Fruit fly (Drosophila melanogaster): ENCODE data around the gene CG34012.
A peak's percentile ranks its signal among the peaks of the same experiment; 100 is the strongest.

CG34012 gene

DNA sequence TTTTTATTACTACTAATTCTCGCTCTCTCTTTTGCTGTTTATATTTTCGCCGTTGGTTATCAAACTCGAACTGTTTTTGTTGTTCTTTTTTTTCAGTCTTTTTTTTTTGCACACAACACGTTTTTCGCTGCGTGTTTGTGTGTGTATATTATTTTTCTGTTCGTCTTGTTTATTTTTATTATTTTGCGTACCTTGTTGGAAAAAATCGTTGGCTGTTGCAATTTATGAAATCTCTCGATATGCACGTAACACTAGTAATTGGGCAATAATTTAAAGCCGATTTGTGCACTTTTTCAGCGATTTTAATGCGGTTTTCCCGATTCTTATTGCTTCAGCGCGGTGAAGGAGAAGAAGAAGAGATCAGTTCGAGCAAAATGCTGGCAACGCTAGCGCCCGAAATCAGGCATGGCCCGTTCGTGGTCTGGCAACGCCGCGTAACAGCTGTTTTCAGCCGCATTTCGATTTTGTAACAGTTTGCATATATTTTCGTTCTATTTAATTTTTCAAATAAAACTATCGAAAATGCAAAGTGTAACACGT lies 11.2 kb upstream of the CG34012 start, which contains the start of the genes FoxK and mRpL2 (continued):
- TF ChIP-seq HLHmδ (GFP tag; optimal IDR thresholded peaks at IDR 0.05): no peak
- TF ChIP-seq CG13287 (GFP tag; IDR thresholded peaks at IDR 0.05; ENCODE audit: partially characterized antibody): peak; percentile 57; the same call in 1 of the 2 replicates
- TF ChIP-seq Dfd (GFP tag; optimal IDR thresholded peaks at IDR 0.05): no peak
- TF ChIP-seq toy (GFP tag; IDR thresholded peaks at IDR 0.05): no peak
- TF ChIP-seq B-H1 (GFP tag; IDR thresholded peaks at IDR 0.05): no peak
- TF ChIP-seq corto (GFP tag; optimal IDR thresholded peaks at IDR 0.05): no peak
- TF ChIP-seq row (GFP tag; IDR thresholded peaks at IDR 0.05): peak; percentile 20; the same call in 1 of the 3 replicates
- peak; percentile 40 for TF ChIP-seq CG18011 (GFP tag; optimal IDR thresholded peaks at IDR 0.05)
- peak; percentile 54 for TF ChIP-seq CG9797 (GFP tag; optimal IDR thresholded peaks at IDR 0.05)
- no peak for TF ChIP-seq CG10654 (GFP tag; optimal IDR thresholded peaks at IDR 0.05)
- TF ChIP-seq wor (GFP tag; IDR thresholded peaks at IDR 0.05): no peak
- TF ChIP-seq CG3407 (GFP tag; optimal IDR thresholded peaks at IDR 0.05): no peak
- TF ChIP-seq CG6175 (GFP tag; IDR thresholded peaks at IDR 0.05): no peak
- no peak for TF ChIP-seq sens-2 (GFP tag; IDR thresholded peaks at IDR 0.05)
- no peak for TF ChIP-seq CG6272 (GFP tag; IDR thresholded peaks at IDR 0.05)
- no peak for TF ChIP-seq Nf-YA (GFP tag; IDR thresholded peaks at IDR 0.05)
- TF ChIP-seq Fer1 (GFP tag; optimal IDR thresholded peaks at IDR 0.05): no peak
- TF ChIP-seq otp (GFP tag; IDR thresholded peaks at IDR 0.05): no peak
- no peak for TF ChIP-seq CG15696 (tag; optimal IDR thresholded peaks at IDR 0.05)
- no peak for TF ChIP-seq CG14050 (GFP tag; IDR thresholded peaks at IDR 0.05)
- TF ChIP-seq CG12219 (GFP tag; optimal IDR thresholded peaks at IDR 0.05): no peak
- TF ChIP-seq CG8765 (GFP tag; IDR thresholded peaks at IDR 0.05): no peak
- TF ChIP-seq Drgx (GFP tag; IDR thresholded peaks at IDR 0.05): peak; percentile 68
- TF ChIP-seq Poxn (GFP tag; IDR thresholded peaks at IDR 0.05): no peak
- TF ChIP-seq Hr39 (optimal IDR thresholded peaks at IDR 0.05): no peak
- TF ChIP-seq BEAF-32 (GFP tag; optimal IDR thresholded peaks at IDR 0.05): peak; percentile 47
- no peak for TF ChIP-seq CG16813 (GFP tag; IDR thresholded peaks at IDR 0.05; ENCODE audit: partially characterized antibody)
- 0 out of 3 replicates have a peak, but pooled peaks have one; percentile 34 for TF ChIP-seq H15 (GFP tag; IDR thresholded peaks at IDR 0.05)
- no peak for TF ChIP-seq CG4707 (GFP tag; optimal IDR thresholded peaks at IDR 0.05)
- peak; percentile 56; the same call in 1 of the 2 replicates for TF ChIP-seq vvl (GFP tag; IDR thresholded peaks at IDR 0.05)
- no peak for TF ChIP-seq Hand (GFP tag; optimal IDR thresholded peaks at IDR 0.05)
- no peak for TF ChIP-seq Doc3 (GFP tag; IDR thresholded peaks at IDR 0.05; ENCODE audit: partially characterized antibody)
- TF ChIP-seq kah (GFP tag; optimal IDR thresholded peaks at IDR 0.05): no peak
- no peak for TF ChIP-seq Lim3 (GFP tag; IDR thresholded peaks at IDR 0.05)
- peak; percentile 39 for TF ChIP-seq CG4282 (GFP tag; optimal IDR thresholded peaks at IDR 0.05)
- TF ChIP-seq gfzf (GFP tag; optimal IDR thresholded peaks at IDR 0.05): peak; percentile 48
- TF ChIP-seq Pdp1 (GFP tag; optimal IDR thresholded peaks at IDR 0.05): peak in 1 of 2 experiments; percentile 72
- no peak for TF ChIP-seq CG1792 (GFP tag; optimal IDR thresholded peaks at IDR 0.05)
- TF ChIP-seq CG3065 (GFP tag; optimal IDR thresholded peaks at IDR 0.05): peak; percentile 79
- TF ChIP-seq gce (GFP tag; IDR thresholded peaks at IDR 0.05): no peak
- peak; percentile 80 for TF ChIP-seq CG8359 (GFP tag; optimal IDR thresholded peaks at IDR 0.05; ENCODE audit: borderline replicate concordance)
- TF ChIP-seq Scr (GFP tag; IDR thresholded peaks at IDR 0.05; ENCODE audit: partially characterized antibody): peak; percentile 35; the same call in 1 of the 2 replicates
- no peak for TF ChIP-seq cas (GFP tag; IDR thresholded peaks at IDR 0.05)
- no peak for TF ChIP-seq CG1024 (GFP tag; IDR thresholded peaks at IDR 0.05)
- TF ChIP-seq CG18764 (GFP tag; optimal IDR thresholded peaks at IDR 0.05): no peak
- no peak for TF ChIP-seq CG12299 (tag; optimal IDR thresholded peaks at IDR 0.05)
- no peak for TF ChIP-seq CG18619 (GFP tag; optimal IDR thresholded peaks at IDR 0.05)
- TF ChIP-seq klu (GFP tag; IDR thresholded peaks at IDR 0.05): no peak
- no peak for TF ChIP-seq Tbp (GFP tag; optimal IDR thresholded peaks at IDR 0.05)
- no peak for TF ChIP-seq CG18599 (GFP tag; optimal IDR thresholded peaks at IDR 0.05)
- no peak for TF ChIP-seq nerfin-2 (GFP tag; IDR thresholded peaks at IDR 0.05; ENCODE audit: partially characterized antibody)
